Worm (Caenorhabditis elegans) whole organism, L3 larva: Measurements from ENCODE around the gene spp-21.

Source experiments
- elt-2 ChIP-seq: sonication (generic microtip); optimal IDR thresholded peaks from 2 replicates; lab custom pipeline; 2016; ENCODE audit warnings: missing genetic modification reagents, mild to moderate bottlenecking, missing genetic modification characterization, missing compliant biosample characterization
- fkh-2 ChIP-seq: fragments of 150-350 bp; optimal IDR thresholded peaks from 2 replicates; lab custom pipeline; 2014; ENCODE audit warnings: missing biosample characterization, missing genetic modification reagents, missing genetic modification characterization
- mml-1 ChIP-seq: fragments of 150-350 bp; sonication (generic microtip); optimal IDR thresholded peaks from 3 replicates; lab custom pipeline; 2014; ENCODE audit warnings: missing biosample characterization, missing genetic modification characterization
- nhr-11 ChIP-seq: fragments of 150-350 bp; optimal IDR thresholded peaks from 2 replicates; lab custom pipeline; 2014; ENCODE audit warnings: missing biosample characterization, missing genetic modification characterization
- nhr-237 ChIP-seq: fragments of 150-350 bp; optimal IDR thresholded peaks from 2 replicates; lab custom pipeline; 2014; ENCODE audit warnings: missing biosample characterization, missing genetic modification characterization
- nhr-43 ChIP-seq: sonication (generic microtip); optimal IDR thresholded peaks from 2 replicates; lab custom pipeline; 2016; ENCODE audit warnings: mild to moderate bottlenecking, missing genetic modification characterization, missing compliant biosample characterization; ENCODE audit not compliant: poor library complexity, severe bottlenecking
- pha-4 ChIP-seq: fragments of 150-350 bp; optimal IDR thresholded peaks from 2 replicates; lab custom pipeline; 2014; ENCODE audit warnings: missing biosample characterization, missing genetic modification reagents, missing genetic modification characterization
- sea-2 ChIP-seq: fragments of 150-350 bp; sonication (generic microtip); optimal IDR thresholded peaks from 4 replicates; lab custom pipeline; 2014; ENCODE audit warnings: missing biosample characterization, missing genetic modification reagents, missing genetic modification characterization

- TF ChIP-seq sea-2 (GFP tag; lab: Kevin White, UChicago): no peak
- TF ChIP-seq nhr-11: no peak
- TF ChIP-seq fkh-2 (tag; lab: Kevin White, UChicago): no peak
- TF ChIP-seq elt-2 (tag; lab: Kevin White, UChicago): peak; percentile 91
- TF ChIP-seq nhr-237 (tag; lab: Kevin White, UChicago): no peak
- TF ChIP-seq nhr-43 (tag; lab: Kevin White, UChicago): no peak
- TF ChIP-seq pha-4 (tag; lab: Kevin White, UChicago): no peak
- no peak for TF ChIP-seq mml-1 (tag; lab: Kevin White, UChicago)
Observed at ce11 chrX:11447695-11448094, 42.2 kb upstream of the spp-21 start.
